Fruit fly (Drosophila melanogaster) whole organism, prepupa: ENCODE results near the gene CG10508.

ENCODE experiments used
- CG11902 ChIP-seq: fragments of 200-800 bp; sonication (Bioruptor generic); optimal IDR thresholded peaks from 3 replicates; lab custom pipeline; 2016; ENCODE audit warnings: missing biosample characterization, missing genetic modification characterization
- CG6163 ChIP-seq: fragments of 200-800 bp; sonication (Bioruptor generic); IDR thresholded peaks from 3 replicates; pipeline ENCODE4 v1.3.6; 2022; ENCODE audit warnings: missing biosample characterization, missing genetic modification characterization
- CG9139 ChIP-seq: fragments of 200-800 bp; sonication (Bioruptor generic); optimal IDR thresholded peaks from 3 replicates; lab custom pipeline; 2017; ENCODE audit warnings: missing biosample characterization, mild to moderate bottlenecking, missing genetic modification characterization
- Eip75B ChIP-seq: fragments of 200-800 bp; sonication (Bioruptor generic); optimal IDR thresholded peaks from 3 replicates; lab custom pipeline; 2016; ENCODE audit warnings: missing biosample characterization, missing genetic modification characterization
- OdsH ChIP-seq: fragments of 200-800 bp; sonication (Bioruptor generic); optimal IDR thresholded peaks from 3 replicates; lab custom pipeline; 2016; ENCODE audit warnings: missing biosample characterization, missing genetic modification characterization
- Sox14 ChIP-seq: fragments of 200-800 bp; sonication (Bioruptor generic); optimal IDR thresholded peaks from 3 replicates; lab custom pipeline; 2016; ENCODE audit warnings: missing biosample characterization, missing genetic modification characterization
- achi ChIP-seq: fragments of 200-800 bp; sonication (Bioruptor generic); optimal IDR thresholded peaks from 3 replicates; lab custom pipeline; 2016; ENCODE audit warnings: missing biosample characterization, missing genetic modification characterization
- fd85E ChIP-seq: fragments of 200-800 bp; sonication (Bioruptor generic); optimal IDR thresholded peaks from 3 replicates; lab custom pipeline; 2016; ENCODE audit warnings: missing biosample characterization, missing genetic modification characterization
- net ChIP-seq: fragments of 200-800 bp; sonication (Bioruptor generic); optimal IDR thresholded peaks from 3 replicates; lab custom pipeline; 2016; ENCODE audit warnings: missing biosample characterization, missing genetic modification characterization

DNA sequence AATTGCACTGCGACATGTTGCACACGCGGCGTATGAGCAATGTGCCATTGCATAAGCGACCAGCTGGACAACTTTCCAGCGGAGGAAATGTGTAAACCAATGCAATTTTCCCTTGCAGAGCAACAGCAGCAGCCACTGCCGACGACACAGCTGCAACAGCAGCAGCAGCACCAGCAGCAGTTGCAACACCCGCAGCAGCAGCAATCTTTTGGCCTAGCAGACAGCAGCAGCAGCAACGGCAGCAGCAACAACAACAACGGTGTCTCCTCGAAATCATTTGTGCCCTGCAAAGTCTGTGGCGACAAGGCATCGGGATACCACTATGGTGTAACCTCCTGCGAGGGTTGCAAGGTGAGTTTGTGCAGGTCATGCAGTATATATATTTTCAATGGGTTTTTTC lies 20.7 kb downstream of the CG10508 start:
- TF ChIP-seq achi (GFP tag; lab: Kevin White, UChicago) (no peak), CG6163 (GFP tag; lab: Robert Waterston, UW) (no peak), OdsH (GFP tag; lab: Kevin White, UChicago) (no peak), Sox14 (no peak), fd85E (GFP tag; lab: Kevin White, UChicago) (no peak), net (GFP tag; lab: Kevin White, UChicago) (no peak), CG9139 (no peak), CG11902 (no peak), Eip75B (GFP tag; lab: Kevin White, UChicago) (no peak)
